Fruit fly (Drosophila melanogaster) whole organism, wandering third instar larva: ENCODE measurements around the gene fu.

Source experiments
- CG32264 ChIP-seq: fragments of 200-800 bp; sonication (Bioruptor generic); optimal IDR thresholded peaks from 2 replicates; lab custom pipeline; 2016; ENCODE audit warnings: missing biosample characterization, missing genetic modification characterization
- Jra ChIP-seq: sonication (Bioruptor generic); optimal IDR thresholded peaks from 2 replicates; lab custom pipeline; 2016; ENCODE audit warnings: missing biosample characterization, missing genetic modification characterization
- Myc ChIP-seq: fragments of >200 bp; optimal IDR thresholded peaks from 2 replicates; lab custom pipeline; 2017
- OdsH ChIP-seq: fragments of 200-800 bp; sonication (Bioruptor generic); optimal IDR thresholded peaks from 2 replicates; lab custom pipeline; 2016; ENCODE audit warnings: missing biosample characterization, mild to moderate bottlenecking, missing genetic modification characterization
- dmrt93B ChIP-seq: fragments of 200-800 bp; sonication (Bioruptor generic); optimal IDR thresholded peaks from 2 replicates; lab custom pipeline; 2018; ENCODE audit warnings: missing biosample characterization, mild to moderate bottlenecking, missing genetic modification characterization
- ey ChIP-seq: fragments of 200-800 bp; sonication (Bioruptor generic); optimal IDR thresholded peaks from 2 replicates; lab custom pipeline; 2016; ENCODE audit warnings: missing biosample characterization, missing genetic modification characterization
- psq ChIP-seq: fragments of 200-800 bp; sonication (Bioruptor generic); optimal IDR thresholded peaks from 3 replicates; lab custom pipeline; 2017; ENCODE audit warnings: missing biosample characterization, mild to moderate bottlenecking, missing genetic modification characterization, moderate library complexity
- usp ChIP-seq: fragments of >200 bp; optimal IDR thresholded peaks from 2 replicates; lab custom pipeline; 2017; ENCODE audit warnings: missing biosample characterization, missing genetic modification characterization

DNA sequence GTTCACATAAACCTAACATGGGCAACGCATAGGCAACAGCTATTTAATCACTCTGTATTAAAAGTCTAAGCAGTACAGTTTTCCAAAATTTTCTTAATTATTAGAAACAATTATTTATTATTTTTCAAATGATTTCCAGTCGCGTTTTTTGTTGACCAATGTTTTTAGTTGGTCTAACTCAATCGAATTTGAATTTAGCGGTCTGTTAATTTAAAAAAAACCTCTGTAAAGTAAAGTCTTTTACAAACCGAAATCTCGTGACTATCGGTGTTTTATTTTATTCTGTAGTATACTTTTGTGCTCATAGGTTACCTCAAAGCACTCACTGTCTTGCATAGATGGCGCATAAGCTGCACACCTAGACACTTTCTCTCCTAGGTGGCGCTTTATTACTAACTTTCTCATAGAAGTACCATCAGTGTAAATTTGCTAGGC, 22.4 kb upstream of the fu start:
- TF ChIP-seq Myc (lab: Kevin White, UChicago) (peak; percentile 67), Jra (GFP tag; lab: Kevin White, UChicago) (no peak), ey (GFP tag; lab: Kevin White, UChicago) (peak; percentile 36), usp (GFP tag; lab: Kevin White, UChicago) (no peak), psq (GFP tag; lab: Kevin White, UChicago) (no peak), CG32264 (no peak), OdsH (GFP tag; lab: Kevin White, UChicago) (no peak), dmrt93B (no peak)
